Fruit fly (Drosophila melanogaster) whole organism, prepupa: ENCODE results near the gene CG18598.

ENCODE experiments used
- CG10631 ChIP-seq: fragments of 200-800 bp; sonication (Bioruptor generic); optimal IDR thresholded peaks from 2 replicates; lab custom pipeline; 2016; ENCODE audit warnings: missing biosample characterization, missing genetic modification characterization
- CG10669 ChIP-seq: fragments of 200-800 bp; sonication (Bioruptor generic); optimal IDR thresholded peaks from 3 replicates; lab custom pipeline; 2018; ENCODE audit warnings: missing biosample characterization, mild to moderate bottlenecking, missing genetic modification characterization, moderate library complexity
- CG11294 ChIP-seq: fragments of 200-800 bp; sonication (Bioruptor generic); IDR thresholded peaks from 2 replicates; pipeline ENCODE4 v1.3.6; 2022; ENCODE audit warnings: missing biosample characterization, missing genetic modification characterization
- CG11902 ChIP-seq: fragments of 200-800 bp; sonication (Bioruptor generic); optimal IDR thresholded peaks from 3 replicates; lab custom pipeline; 2016; ENCODE audit warnings: missing biosample characterization, missing genetic modification characterization
- CG15336 ChIP-seq: fragments of 200-800 bp; sonication (Bioruptor generic); IDR thresholded peaks from 2 replicates; pipeline ENCODE4 v1.3.6; 2022; ENCODE audit warnings: missing biosample characterization, missing genetic modification characterization
- CG16779 ChIP-seq: fragments of 200-800 bp; sonication (Bioruptor generic); optimal IDR thresholded peaks from 3 replicates; lab custom pipeline; 2017; ENCODE audit warnings: missing biosample characterization, mild to moderate bottlenecking, missing genetic modification characterization
- CG3032 ChIP-seq: fragments of 200-800 bp; optimal IDR thresholded peaks from 2 replicates; lab custom pipeline; 2019; ENCODE audit warnings: missing biosample characterization, mild to moderate bottlenecking, missing genetic modification characterization, moderate library complexity
- CG31627 ChIP-seq: fragments of 200-800 bp; sonication (Bioruptor generic); optimal IDR thresholded peaks from 3 replicates; lab custom pipeline; 2016; ENCODE audit warnings: missing biosample characterization, missing genetic modification characterization
- CG34406 ChIP-seq: fragments of 200-800 bp; sonication (Bioruptor generic); optimal IDR thresholded peaks from 3 replicates; lab custom pipeline; 2016; ENCODE audit warnings: missing biosample characterization, missing genetic modification characterization
- CG3919 ChIP-seq: fragments of 200-800 bp; sonication (Bioruptor generic); optimal IDR thresholded peaks from 3 replicates; lab custom pipeline; 2016; ENCODE audit warnings: missing biosample characterization, missing genetic modification characterization
- CG6163 ChIP-seq: fragments of 200-800 bp; sonication (Bioruptor generic); IDR thresholded peaks from 3 replicates; pipeline ENCODE4 v1.3.6; 2022; ENCODE audit warnings: missing biosample characterization, missing genetic modification characterization
- CG6792 ChIP-seq: fragments of 200-800 bp; sonication (Bioruptor generic); optimal IDR thresholded peaks from 3 replicates; lab custom pipeline; 2016; ENCODE audit warnings: missing biosample characterization, missing genetic modification characterization
- CG6854 ChIP-seq: fragments of 200-800 bp; sonication (Bioruptor generic); optimal IDR thresholded peaks from 2 replicates; lab custom pipeline; 2017; ENCODE audit warnings: missing biosample characterization, mild to moderate bottlenecking, missing genetic modification characterization
- CG7368 ChIP-seq: fragments of 200-800 bp; sonication (Bioruptor generic); optimal IDR thresholded peaks from 3 replicates; lab custom pipeline; 2016; ENCODE audit warnings: missing biosample characterization, missing genetic modification characterization
- CG8319 ChIP-seq: fragments of 200-800 bp; sonication (Bioruptor generic); optimal IDR thresholded peaks from 3 replicates; lab custom pipeline; 2016; ENCODE audit warnings: missing biosample characterization, missing genetic modification characterization
- CG9139 ChIP-seq: fragments of 200-800 bp; sonication (Bioruptor generic); optimal IDR thresholded peaks from 3 replicates; lab custom pipeline; 2017; ENCODE audit warnings: missing biosample characterization, mild to moderate bottlenecking, missing genetic modification characterization
- Eip75B ChIP-seq: fragments of 200-800 bp; sonication (Bioruptor generic); optimal IDR thresholded peaks from 3 replicates; lab custom pipeline; 2016; ENCODE audit warnings: missing biosample characterization, missing genetic modification characterization
- Eip78C ChIP-seq: fragments of 200-800 bp; sonication (Bioruptor generic); peaks from one replicate; lab custom pipeline; 2016; ENCODE audit warnings: missing biosample characterization, missing genetic modification characterization
- Eip93F ChIP-seq: fragments of 200-800 bp; sonication (Bioruptor generic); optimal IDR thresholded peaks from 2 replicates; lab custom pipeline; 2016; ENCODE audit warnings: missing biosample characterization, mild to moderate bottlenecking, missing genetic modification characterization
- Gug ChIP-seq: fragments of 200-800 bp; sonication (Bioruptor generic); IDR thresholded peaks from 2 replicates; pipeline ENCODE4 v1.3.6; 2022; ENCODE audit warnings: missing biosample characterization, missing genetic modification characterization
- Hr39 ChIP-seq: fragments of 200-800 bp; sonication (Bioruptor generic); optimal IDR thresholded peaks from 2 replicates; lab custom pipeline; 2016; ENCODE audit warnings: missing biosample characterization, missing genetic modification characterization
- Hr4 ChIP-seq: fragments of 200-800 bp; sonication (Bioruptor generic); optimal IDR thresholded peaks from 3 replicates; lab custom pipeline; 2016; ENCODE audit warnings: missing biosample characterization, missing genetic modification characterization
- Lpt ChIP-seq: fragments of 200-800 bp; sonication (Bioruptor generic); optimal IDR thresholded peaks from 3 replicates; lab custom pipeline; 2016; ENCODE audit warnings: missing biosample characterization, missing genetic modification characterization
- Met ChIP-seq: fragments of 200-800 bp; sonication (Bioruptor generic); optimal IDR thresholded peaks from 3 replicates; lab custom pipeline; 2016; ENCODE audit warnings: missing biosample characterization, missing genetic modification characterization
- Smox ChIP-seq: fragments of 200-800 bp; sonication (Bioruptor generic); optimal IDR thresholded peaks from 3 replicates; lab custom pipeline; 2016; ENCODE audit warnings: missing biosample characterization, missing genetic modification characterization
- Sox14 ChIP-seq: fragments of 200-800 bp; sonication (Bioruptor generic); optimal IDR thresholded peaks from 3 replicates; lab custom pipeline; 2016; ENCODE audit warnings: missing biosample characterization, missing genetic modification characterization
- acj6 ChIP-seq: fragments of 200-800 bp; sonication (Bioruptor generic); optimal IDR thresholded peaks from 3 replicates; lab custom pipeline; 2016; ENCODE audit warnings: missing biosample characterization, missing genetic modification characterization
- cyc ChIP-seq: fragments of 200-800 bp; sonication (Bioruptor generic); optimal IDR thresholded peaks from 3 replicates; lab custom pipeline; 2016; ENCODE audit warnings: missing biosample characterization, missing genetic modification characterization
- dac ChIP-seq: fragments of 200-800 bp; sonication (Bioruptor generic); optimal IDR thresholded peaks from 2 replicates; lab custom pipeline; 2017; ENCODE audit warnings: missing biosample characterization, mild to moderate bottlenecking, missing genetic modification characterization
- dsx ChIP-seq: fragments of 200-800 bp; optimal IDR thresholded peaks from 3 replicates; lab custom pipeline; 2019; ENCODE audit warnings: missing biosample characterization, mild to moderate bottlenecking, missing genetic modification characterization, moderate library complexity; ENCODE audit not compliant: poor library complexity, severe bottlenecking
- esn ChIP-seq: fragments of 200-800 bp; sonication (Bioruptor generic); optimal IDR thresholded peaks from 2 replicates; lab custom pipeline; 2016; ENCODE audit warnings: missing biosample characterization, mild to moderate bottlenecking, missing genetic modification characterization, moderate library complexity
- fd59A ChIP-seq: fragments of 200-800 bp; sonication (Bioruptor generic); optimal IDR thresholded peaks from 2 replicates; lab custom pipeline; 2017; ENCODE audit warnings: missing biosample characterization, mild to moderate bottlenecking, missing genetic modification characterization, missing genetic modification reagents
- fkh ChIP-seq: fragments of 200-800 bp; sonication (Bioruptor generic); optimal IDR thresholded peaks from 3 replicates; lab custom pipeline; 2017; ENCODE audit warnings: missing biosample characterization, mild to moderate bottlenecking, missing genetic modification characterization, moderate library complexity
- lz ChIP-seq: fragments of 200-800 bp; sonication (Bioruptor generic); optimal IDR thresholded peaks from 3 replicates; lab custom pipeline; 2016; ENCODE audit warnings: missing biosample characterization, missing genetic modification characterization
- net ChIP-seq: fragments of 200-800 bp; sonication (Bioruptor generic); optimal IDR thresholded peaks from 3 replicates; lab custom pipeline; 2016; ENCODE audit warnings: missing biosample characterization, missing genetic modification characterization
- salr ChIP-seq, 2 experiments: fragments of 200-800 bp; sonication (Bioruptor generic); optimal IDR thresholded peaks; 3 replicates each; lab custom pipeline; 2016 to 2018; ENCODE audit warnings: missing biosample characterization in 2 of 2, missing genetic modification characterization in 2 of 2, mild to moderate bottlenecking in 1 of 2
- spab ChIP-seq: fragments of 200-800 bp; sonication (Bioruptor generic); optimal IDR thresholded peaks from 2 replicates; lab custom pipeline; 2017; ENCODE audit warnings: missing biosample characterization, mild to moderate bottlenecking, missing genetic modification characterization, missing genetic modification reagents
- svp ChIP-seq: fragments of 200-800 bp; sonication (Bioruptor generic); peaks from one replicate; lab custom pipeline; 2016; ENCODE audit warnings: missing biosample characterization, missing genetic modification characterization
- vri ChIP-seq: fragments of 200-800 bp; sonication (Bioruptor generic); optimal IDR thresholded peaks from 3 replicates; lab custom pipeline; 2016; ENCODE audit warnings: missing biosample characterization, mild to moderate bottlenecking, missing genetic modification characterization

CG18598 gene

DNA sequence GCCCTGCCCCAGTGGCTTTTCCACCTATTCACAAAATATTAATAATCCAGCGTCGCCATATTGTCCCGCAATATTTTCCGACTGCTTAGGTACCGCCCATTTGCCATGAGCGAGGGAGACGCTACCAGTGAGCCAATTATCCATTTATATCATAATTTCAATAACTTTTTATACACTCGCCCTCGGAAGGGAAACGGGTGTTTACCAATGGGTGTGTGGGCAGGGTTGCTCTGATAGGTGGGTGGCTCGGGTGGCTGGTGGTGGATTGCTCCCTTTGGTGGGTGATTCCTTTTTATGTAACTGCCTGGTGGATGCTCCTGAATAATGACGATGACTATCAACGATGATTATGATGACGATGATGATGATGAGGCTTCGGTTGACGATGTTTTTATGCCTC is 15.8 kb downstream of the CG18598 start:
- TF ChIP-seq CG3919 (GFP tag; lab: Kevin White, UChicago) = no peak
- TF ChIP-seq Met (GFP tag; lab: Kevin White, UChicago) = no peak

DNA sequence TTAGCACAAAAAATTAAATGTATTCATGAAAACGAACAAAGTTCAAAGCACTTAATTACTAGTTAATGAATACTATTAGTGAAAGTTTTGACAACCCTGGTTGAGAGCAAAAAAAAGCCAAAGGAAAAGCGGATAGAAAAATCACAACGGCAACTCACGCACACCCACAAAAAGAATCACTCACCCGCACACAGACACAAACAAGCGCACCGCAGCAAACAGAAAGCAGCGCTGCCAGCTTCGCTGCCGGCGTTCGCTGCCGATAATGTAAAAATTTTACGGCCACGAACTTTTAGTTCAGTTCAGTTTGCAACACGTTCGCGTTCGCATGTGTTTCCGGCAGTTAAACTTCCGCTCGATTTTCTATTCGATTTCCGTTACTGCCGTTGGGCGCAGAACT is 16.6 kb downstream of the CG18598 start, which contains the start of gene CG18599:
CG18599 (plus strand) TSS at position 301 of the 400 bp plus-strand sequence.
- TF ChIP-seq CG11294 (GFP tag; lab: Robert Waterston, UW) (no peak), svp (GFP tag; lab: Kevin White, UChicago) (no peak), Gug (GFP tag; lab: Robert Waterston, UW) (no peak), Smox (no peak), esn (GFP tag; lab: Kevin White, UChicago) (no peak), Eip75B (GFP tag; lab: Kevin White, UChicago) (no peak), CG31627 (no peak), CG34406 (GFP tag; lab: Kevin White, UChicago) (no peak), salr (GFP tag; optimal IDR thresholded peaks at IDR 0.05; lab: Kevin White, UChicago) (no peak), CG7368 (GFP tag; lab: Kevin White, UChicago) (no peak), CG8319 (no peak)

- TF ChIP-seq Lpt (no peak), Hr4 (no peak), Hr39 (no peak)
These were observed 18.9 kb downstream of the CG18598 start for dm6 chr3R:18269744-18270348.

dm6 chr3R:18274328-18275098 is 23.6 kb downstream of the CG18598 start, which contains the start of the genes Vps39 and eIF1A:
TSS of gene Vps39 (minus strand) at chr3R:18274446.
TSS of gene eIF1A (plus strand) at chr3R:18274665.
- TF ChIP-seq Eip93F = peak; percentile 42
- no peak for TF ChIP-seq Smox
- TF ChIP-seq esn (GFP tag; lab: Kevin White, UChicago) = peak; percentile 29
- peak; percentile 42 for TF ChIP-seq Hr4
- peak; percentile 32 for TF ChIP-seq cyc
- peak; percentile 30 for TF ChIP-seq acj6 (GFP tag; lab: Kevin White, UChicago)
- no peak for TF ChIP-seq CG3919 (GFP tag; lab: Kevin White, UChicago)
- TF ChIP-seq CG6163 (GFP tag; lab: Robert Waterston, UW) = 0 out of 3 replicates have a peak, but pooled peaks have one; percentile 10
- TF ChIP-seq lz (GFP tag; lab: Kevin White, UChicago) = peak; percentile 36
- peak; percentile 17 for TF ChIP-seq CG31627
- TF ChIP-seq Sox14 = peak; percentile 17
- TF ChIP-seq Eip78C (GFP tag; lab: Kevin White, UChicago) = no peak
- no peak for TF ChIP-seq CG3032 (tag; lab: Kevin White, UChicago)

DNA sequence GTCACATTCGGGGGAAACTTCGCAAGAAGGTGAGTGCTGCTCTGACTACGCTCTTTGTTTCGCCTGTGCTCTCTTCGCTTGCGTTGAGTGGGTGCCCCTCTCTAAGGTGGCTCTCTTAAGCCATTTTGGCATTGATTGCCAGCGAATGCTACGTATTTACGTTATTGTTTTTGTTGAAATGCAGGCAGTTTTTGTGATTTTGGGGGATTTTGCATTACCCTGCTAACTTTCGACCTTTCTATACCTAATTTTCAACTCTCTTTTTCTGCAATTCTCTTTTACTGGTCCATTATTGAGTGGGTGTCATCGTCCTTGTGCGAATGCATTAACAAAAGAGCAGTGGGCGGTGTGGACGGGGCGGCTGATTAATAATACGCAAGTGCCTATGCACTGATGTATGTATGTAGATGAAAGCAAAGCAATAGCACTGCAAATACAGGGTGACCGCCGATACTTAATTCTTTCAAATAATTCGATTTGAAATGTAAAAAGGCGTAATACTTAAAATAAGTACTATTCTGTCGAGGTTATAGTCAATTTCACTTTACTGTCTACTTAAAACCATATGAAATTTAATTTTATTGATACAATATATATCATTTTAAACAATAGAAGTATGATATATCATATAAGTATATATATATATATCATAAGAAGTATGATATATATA is 24.3 kb downstream of the CG18598 start:
- peak; percentile 37 for TF ChIP-seq net (GFP tag; lab: Kevin White, UChicago)
- no peak for TF ChIP-seq dsx (GFP tag; lab: Kevin White, UChicago)
- TF ChIP-seq lz (GFP tag; lab: Kevin White, UChicago) = peak; percentile 2
- no peak for TF ChIP-seq spab (GFP tag; lab: Kevin White, UChicago)
- no peak for TF ChIP-seq CG10631
- TF ChIP-seq Hr4 = no peak
- TF ChIP-seq acj6 (GFP tag; lab: Kevin White, UChicago) = peak; percentile 18
- TF ChIP-seq dac = no peak
- TF ChIP-seq esn (GFP tag; lab: Kevin White, UChicago) = peak; percentile 20
- peak; percentile 30; the same call in 1 of the 2 replicates for TF ChIP-seq Gug (GFP tag; lab: Robert Waterston, UW)
- peak; percentile 8 for TF ChIP-seq vri (GFP tag; lab: Kevin White, UChicago)
- TF ChIP-seq fd59A (GFP tag; lab: Kevin White, UChicago) = no peak
- peak; percentile 63 for TF ChIP-seq CG34406 (GFP tag; lab: Kevin White, UChicago)
- TF ChIP-seq Lpt = no peak
- TF ChIP-seq CG10669 (GFP tag; lab: Kevin White, UChicago) = no peak
- TF ChIP-seq CG9139 = no peak
- peak; percentile 1 for TF ChIP-seq CG6792 (GFP tag; lab: Kevin White, UChicago)
- TF ChIP-seq CG11902 (GFP tag; lab: Kevin White, UChicago) = no peak
- peak; percentile 75 for TF ChIP-seq CG15336 (GFP tag; lab: Robert Waterston, UW)
- TF ChIP-seq CG16779 = peak; percentile 35
- TF ChIP-seq fkh = no peak
- TF ChIP-seq Sox14 = peak; percentile 33
- TF ChIP-seq CG6163 (GFP tag; lab: Robert Waterston, UW) = peak; percentile 48
- TF ChIP-seq CG6854 = peak; percentile 15
